Fruit fly (Drosophila melanogaster) whole organism, embryonic: Measurements from ENCODE around the gene CG9444.

ENCODE experiments used
- BtbVII ChIP-seq: fragments of 200-800 bp; sonication (Bioruptor generic); optimal IDR thresholded peaks from 3 replicates; lab custom pipeline; 2017; ENCODE audit warnings: missing biosample characterization, mild to moderate bottlenecking, missing genetic modification characterization
- CG10431 ChIP-seq: fragments of 200-800 bp; sonication (Bioruptor generic); optimal IDR thresholded peaks from 3 replicates; lab custom pipeline; 2018; ENCODE audit warnings: missing biosample characterization, mild to moderate bottlenecking, missing genetic modification characterization
- CG10462 ChIP-seq: fragments of 200-800 bp; sonication (Bioruptor generic); optimal IDR thresholded peaks from 2 replicates; lab custom pipeline; 2016; ENCODE audit warnings: missing biosample characterization, missing genetic modification characterization
- CG10979 ChIP-seq: fragments of 200-800 bp; sonication (Bioruptor generic); optimal IDR thresholded peaks from 2 replicates; lab custom pipeline; 2018; ENCODE audit warnings: missing biosample characterization, mild to moderate bottlenecking, missing genetic modification characterization, moderate library complexity
- CG12769 ChIP-seq: fragments of 200-800 bp; sonication (Bioruptor generic); optimal IDR thresholded peaks from 2 replicates; lab custom pipeline; 2019; ENCODE audit warnings: missing biosample characterization, mild to moderate bottlenecking, missing genetic modification characterization, moderate library complexity
- CG14441 ChIP-seq: fragments of 200-800 bp; sonication (Bioruptor generic); IDR thresholded peaks from 2 replicates; pipeline ENCODE4 v1.3.6; 2022; ENCODE audit warnings: missing biosample characterization, missing genetic modification characterization
- CG14710 ChIP-seq: fragments of 200-800 bp; sonication (Bioruptor generic); optimal IDR thresholded peaks from 3 replicates; lab custom pipeline; 2019; ENCODE audit warnings: missing biosample characterization, mild to moderate bottlenecking, missing genetic modification characterization, moderate library complexity
- CG14965 ChIP-seq: fragments of 200-800 bp; sonication (Bioruptor generic); optimal IDR thresholded peaks from 2 replicates; lab custom pipeline; 2016; ENCODE audit warnings: missing biosample characterization, missing genetic modification characterization, borderline replicate concordance
- CG1602 ChIP-seq: fragments of 200-800 bp; sonication (Bioruptor generic); optimal IDR thresholded peaks from 3 replicates; lab custom pipeline; 2016; ENCODE audit warnings: missing biosample characterization, missing genetic modification characterization
- CG1603 ChIP-seq: fragments of 200-800 bp; sonication (Bioruptor generic); optimal IDR thresholded peaks from 2 replicates; lab custom pipeline; 2019; ENCODE audit warnings: missing biosample characterization, mild to moderate bottlenecking, missing genetic modification characterization, moderate library complexity
- CG17568 ChIP-seq: fragments of 200-800 bp; sonication (Bioruptor generic); optimal IDR thresholded peaks from 2 replicates; lab custom pipeline; 2018; ENCODE audit warnings: missing biosample characterization, mild to moderate bottlenecking, missing genetic modification characterization, moderate library complexity
- CG18262 ChIP-seq: fragments of 200-800 bp; optimal IDR thresholded peaks from 3 replicates; lab custom pipeline; 2019; ENCODE audit warnings: missing biosample characterization, mild to moderate bottlenecking, missing genetic modification characterization, moderate library complexity
- CG1832 ChIP-seq: fragments of 200-800 bp; sonication (Bioruptor generic); optimal IDR thresholded peaks from 2 replicates; lab custom pipeline; 2017; ENCODE audit warnings: missing biosample characterization, mild to moderate bottlenecking, missing genetic modification characterization, inconsistent platforms
- CG2120 ChIP-seq: fragments of 200-800 bp; sonication (Bioruptor generic); optimal IDR thresholded peaks from 3 replicates; lab custom pipeline; 2016; ENCODE audit warnings: missing biosample characterization, missing genetic modification characterization
- CG2129 ChIP-seq: fragments of 200-800 bp; sonication (Bioruptor generic); IDR thresholded peaks from 2 replicates; pipeline ENCODE4 v1.3.6; 2022; ENCODE audit warnings: missing biosample characterization, missing genetic modification characterization; ENCODE audit not compliant: partially characterized antibody
- CG31365 ChIP-seq: fragments of 200-800 bp; sonication (Bioruptor generic); optimal IDR thresholded peaks from 2 replicates; lab custom pipeline; 2018; ENCODE audit warnings: missing biosample characterization, mild to moderate bottlenecking, missing genetic modification characterization
- CG32772 ChIP-seq: fragments of 200-800 bp; sonication (Bioruptor generic); IDR thresholded peaks from 2 replicates; pipeline ENCODE4 v1.3.6; 2022; ENCODE audit warnings: missing biosample characterization, missing genetic modification characterization
- CG3281 ChIP-seq: fragments of 200-800 bp; sonication (Bioruptor generic); optimal IDR thresholded peaks from 3 replicates; lab custom pipeline; 2017; ENCODE audit warnings: missing biosample characterization, mild to moderate bottlenecking, missing genetic modification characterization
- CG34422 ChIP-seq: fragments of 200-800 bp; sonication (Bioruptor generic); IDR thresholded peaks from 3 replicates; pipeline ENCODE4 v1.3.6; 2022; ENCODE audit warnings: missing biosample characterization, missing genetic modification characterization
- CG4820 ChIP-seq: fragments of 200-800 bp; sonication (Bioruptor generic); optimal IDR thresholded peaks from 3 replicates; lab custom pipeline; 2016; ENCODE audit warnings: missing biosample characterization, missing genetic modification characterization
- CG6689 ChIP-seq: fragments of 200-800 bp; sonication (Bioruptor generic); IDR thresholded peaks from 2 replicates; pipeline ENCODE4 v1.3.6; 2022; ENCODE audit warnings: missing biosample characterization, missing genetic modification characterization
- CG7987 ChIP-seq: fragments of 200-800 bp; sonication (Bioruptor generic); optimal IDR thresholded peaks from 2 replicates; lab custom pipeline; 2018; ENCODE audit warnings: missing biosample characterization, mild to moderate bottlenecking, missing genetic modification characterization, moderate library complexity
- CG8089 ChIP-seq: fragments of 200-800 bp; sonication (Bioruptor generic); optimal IDR thresholded peaks from 3 replicates; lab custom pipeline; 2016; ENCODE audit warnings: missing biosample characterization, missing genetic modification characterization
- CG9797 ChIP-seq: fragments of 200-800 bp; sonication (Bioruptor generic); optimal IDR thresholded peaks from 3 replicates; lab custom pipeline; 2018; ENCODE audit warnings: missing biosample characterization, mild to moderate bottlenecking, missing genetic modification characterization
- CG9817 ChIP-seq: fragments of 200-800 bp; sonication (Bioruptor generic); optimal IDR thresholded peaks from 2 replicates; lab custom pipeline; 2018; ENCODE audit warnings: missing biosample characterization, mild to moderate bottlenecking, missing genetic modification characterization, moderate library complexity
- Chrac-16 ChIP-seq: fragments of 200-800 bp; sonication (Bioruptor generic); optimal IDR thresholded peaks from 3 replicates; lab custom pipeline; 2016; ENCODE audit warnings: missing biosample characterization, missing genetic modification characterization
- H2.0 ChIP-seq: fragments of 200-800 bp; sonication (Bioruptor generic); IDR thresholded peaks from 2 replicates; pipeline ENCODE4 v1.3.6; 2022; ENCODE audit warnings: missing biosample characterization, missing genetic modification characterization
- HHEX ChIP-seq: fragments of 200-800 bp; sonication (Bioruptor generic); optimal IDR thresholded peaks from 3 replicates; lab custom pipeline; 2017; ENCODE audit warnings: missing biosample characterization, mild to moderate bottlenecking, missing genetic modification characterization, missing genetic modification reagents
- HmgD ChIP-seq: fragments of 200-800 bp; sonication (Bioruptor generic); optimal IDR thresholded peaks from 3 replicates; lab custom pipeline; 2016; ENCODE audit warnings: missing biosample characterization, missing genetic modification characterization
- al ChIP-seq: fragments of 200-800 bp; sonication (Bioruptor generic); IDR thresholded peaks from 2 replicates; pipeline ENCODE4 v1.3.6; 2022; ENCODE audit warnings: missing biosample characterization, missing genetic modification characterization
- bcd ChIP-seq: fragments of 200-800 bp; sonication (Bioruptor generic); optimal IDR thresholded peaks from 2 replicates; lab custom pipeline; 2017; ENCODE audit warnings: missing biosample characterization, mild to moderate bottlenecking, missing genetic modification characterization
- corto ChIP-seq: fragments of 200-800 bp; sonication (Bioruptor generic); optimal IDR thresholded peaks from 2 replicates; lab custom pipeline; 2016; ENCODE audit warnings: missing biosample characterization, mild to moderate bottlenecking, missing genetic modification characterization, moderate library complexity
- crp ChIP-seq, 2 experiments: fragments of 200-800 bp; sonication (Bioruptor generic); optimal IDR thresholded peaks; 2 replicates in 1 of 2; 3 replicates in 1 of 2; lab custom pipeline; 2017; ENCODE audit warnings: missing biosample characterization in 2 of 2, missing genetic modification characterization in 2 of 2, mild to moderate bottlenecking in 1 of 2, moderate library complexity in 1 of 2
- cwo ChIP-seq: fragments of 200-800 bp; sonication (Bioruptor generic); optimal IDR thresholded peaks from 3 replicates; lab custom pipeline; 2017; ENCODE audit warnings: missing biosample characterization, missing genetic modification characterization, mild to moderate bottlenecking, moderate library complexity, missing genetic modification reagents
- dati ChIP-seq: fragments of 200-800 bp; sonication (Bioruptor generic); IDR thresholded peaks from 2 replicates; pipeline ENCODE4 v1.3.6; 2022; ENCODE audit warnings: missing biosample characterization, missing genetic modification characterization
- dmrt11E ChIP-seq: fragments of 200-800 bp; sonication (Bioruptor generic); optimal IDR thresholded peaks from 3 replicates; lab custom pipeline; 2018; ENCODE audit warnings: missing biosample characterization, mild to moderate bottlenecking, missing genetic modification characterization, moderate library complexity
- ewg ChIP-seq: fragments of 200-800 bp; sonication (Bioruptor generic); optimal IDR thresholded peaks from 3 replicates; lab custom pipeline; 2017; ENCODE audit warnings: mild to moderate bottlenecking, missing biosample characterization, missing genetic modification reagents, missing genetic modification characterization
- fu2 ChIP-seq: fragments of 200-800 bp; sonication (Bioruptor generic); optimal IDR thresholded peaks from 2 replicates; lab custom pipeline; 2016; ENCODE audit warnings: missing biosample characterization, missing genetic modification characterization
- grn ChIP-seq: fragments of 200-800 bp; sonication (Bioruptor generic); optimal IDR thresholded peaks from 3 replicates; lab custom pipeline; 2017; ENCODE audit warnings: missing biosample characterization, missing genetic modification characterization
- klu ChIP-seq: fragments of 200-800 bp; sonication (Bioruptor generic); IDR thresholded peaks from 2 replicates; pipeline ENCODE4 v1.3.6; 2022; ENCODE audit warnings: missing biosample characterization, missing genetic modification characterization
- nerfin-2 ChIP-seq: fragments of 200-800 bp; sonication (Bioruptor generic); IDR thresholded peaks from 2 replicates; pipeline ENCODE4 v1.3.6; 2022; ENCODE audit warnings: missing biosample characterization, missing genetic modification characterization; ENCODE audit not compliant: partially characterized antibody
- nmo ChIP-seq: fragments of 200-800 bp; sonication (Bioruptor generic); optimal IDR thresholded peaks from 2 replicates; lab custom pipeline; 2018; ENCODE audit warnings: missing biosample characterization, mild to moderate bottlenecking, missing genetic modification characterization, moderate library complexity
- otp ChIP-seq: fragments of 200-800 bp; sonication (Bioruptor generic); IDR thresholded peaks from 3 replicates; pipeline ENCODE4, ENCODE4 v1.3.6; 2022; ENCODE audit warnings: missing biosample characterization, missing genetic modification characterization
- salm ChIP-seq: fragments of 200-800 bp; sonication (Bioruptor generic); optimal IDR thresholded peaks from 2 replicates; lab custom pipeline; 2018; ENCODE audit warnings: missing biosample characterization, mild to moderate bottlenecking, missing genetic modification characterization
- shn ChIP-seq: fragments of 200-800 bp; sonication (Bioruptor generic); optimal IDR thresholded peaks from 3 replicates; lab custom pipeline; 2016; ENCODE audit warnings: missing biosample characterization, missing genetic modification characterization
- slou ChIP-seq: fragments of 200-800 bp; sonication (Bioruptor generic); optimal IDR thresholded peaks from 3 replicates; lab custom pipeline; 2016; ENCODE audit warnings: missing biosample characterization, missing genetic modification characterization
- tin ChIP-seq: fragments of 200-800 bp; sonication (Bioruptor generic); optimal IDR thresholded peaks from 3 replicates; lab custom pipeline; 2016; ENCODE audit warnings: missing biosample characterization, missing genetic modification characterization
- unc-4 ChIP-seq: fragments of 200-800 bp; sonication (Bioruptor generic); IDR thresholded peaks from 2 replicates; pipeline ENCODE4 v1.3.6; 2022; ENCODE audit warnings: missing biosample characterization, missing genetic modification characterization; ENCODE audit not compliant: partially characterized antibody
- vfl ChIP-seq: fragments of 200-800 bp; sonication (Bioruptor generic); optimal IDR thresholded peaks from 2 replicates; lab custom pipeline; 2016; ENCODE audit warnings: missing biosample characterization, missing genetic modification characterization
- zen2 ChIP-seq: fragments of 200-800 bp; sonication (Bioruptor generic); IDR thresholded peaks from 3 replicates; pipeline ENCODE4 v1.3.6; 2022; ENCODE audit warnings: missing biosample characterization, missing genetic modification characterization; ENCODE audit not compliant: partially characterized antibody

CG9444 gene

DNA sequence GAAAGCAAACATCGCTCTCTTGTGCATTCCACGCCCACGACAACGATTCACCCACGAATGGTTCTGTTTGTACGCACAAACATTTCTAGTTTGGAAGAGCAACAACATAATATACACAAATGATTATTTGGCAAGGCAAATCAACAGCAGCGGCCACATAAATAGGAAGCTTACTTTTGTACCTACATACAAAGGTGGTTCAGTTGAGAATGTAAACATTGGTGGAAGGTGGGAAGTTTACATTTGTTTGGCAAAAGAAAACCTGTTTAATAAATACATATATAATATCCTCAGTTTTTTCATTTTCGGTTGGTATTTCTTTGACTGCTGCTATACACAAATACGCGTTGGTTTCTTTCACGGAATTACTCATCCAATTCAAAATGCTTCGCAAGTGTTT lies 18.5 kb upstream of the CG9444 start (continued):
- TF ChIP-seq CG32772 (no peak), CG4820 (GFP tag; lab: Kevin White, UChicago) (peak; percentile 88), fu2 (GFP tag; lab: Kevin White, UChicago) (peak; percentile 69), nerfin-2 (no peak), CG2120 (peak; percentile 91), CG14441 (no peak), klu (no peak), H2.0 (GFP tag; lab: Robert Waterston, UW) (no peak), zen2 (no peak), CG18262 (peak; percentile 89), CG31365 (tag; lab: Kevin White, UChicago) (peak; percentile 83), ewg (GFP tag; lab: Kevin White, UChicago) (peak; percentile 80), shn (GFP tag; lab: Kevin White, UChicago) (peak; percentile 82), BtbVII (peak; percentile 92), al (GFP tag; lab: Robert Waterston, UW) (no peak), CG7987 (peak; percentile 86), crp (GFP tag; optimal IDR thresholded peaks at IDR 0.05; lab: Kevin White, UChicago) (peak in 1 of 2 experiments; percentile 42), bcd (peak; percentile 88), dmrt11E (peak; percentile 82), CG1832 (no peak), dati (no peak), cwo (GFP tag; lab: Kevin White, UChicago) (peak; percentile 81), vfl (peak; percentile 81), CG10979 (tag; lab: Kevin White, UChicago) (peak; percentile 84), corto (no peak), tin (peak; percentile 81), HmgD (GFP tag; lab: Kevin White, UChicago) (peak; percentile 44), CG10431 (GFP tag; lab: Kevin White, UChicago) (peak; percentile 27), CG6689 (GFP tag; lab: Robert Waterston, UW) (no peak), CG1602 (GFP tag; lab: Kevin White, UChicago) (peak; percentile 78), CG8089 (GFP tag; lab: Kevin White, UChicago) (peak; percentile 80), CG1603 (tag; lab: Kevin White, UChicago) (peak; percentile 89), CG14710 (tag; lab: Kevin White, UChicago) (peak; percentile 82), CG17568 (GFP tag; lab: Kevin White, UChicago) (peak; percentile 93), CG12769 (tag; lab: Kevin White, UChicago) (peak; percentile 93), CG9797 (GFP tag; lab: Kevin White, UChicago) (no peak), CG2129 (GFP tag; lab: Robert Waterston, UW) (no peak), salm (peak; percentile 87), slou (GFP tag; lab: Kevin White, UChicago) (peak; percentile 63), CG14965 (GFP tag; lab: Kevin White, UChicago) (no peak), nmo (GFP tag; lab: Kevin White, UChicago) (peak; percentile 90), CG3281 (GFP tag; lab: Kevin White, UChicago) (peak; percentile 90), CG9817 (tag; lab: Kevin White, UChicago) (peak; percentile 84), grn (GFP tag; lab: Kevin White, UChicago) (peak; percentile 50), otp (no peak), HHEX (GFP tag; lab: Kevin White, UChicago) (peak; percentile 88), CG10462 (GFP tag; lab: Kevin White, UChicago) (peak; percentile 70), CG34422 (GFP tag; lab: Robert Waterston, UW) (no peak), Chrac-16 (GFP tag; lab: Kevin White, UChicago) (peak; percentile 83), unc-4 (GFP tag; lab: Robert Waterston, UW) (no peak)
